Fruit fly (Drosophila melanogaster): ENCODE data around the gene CG6310.

The CG6310 gene

DNA sequence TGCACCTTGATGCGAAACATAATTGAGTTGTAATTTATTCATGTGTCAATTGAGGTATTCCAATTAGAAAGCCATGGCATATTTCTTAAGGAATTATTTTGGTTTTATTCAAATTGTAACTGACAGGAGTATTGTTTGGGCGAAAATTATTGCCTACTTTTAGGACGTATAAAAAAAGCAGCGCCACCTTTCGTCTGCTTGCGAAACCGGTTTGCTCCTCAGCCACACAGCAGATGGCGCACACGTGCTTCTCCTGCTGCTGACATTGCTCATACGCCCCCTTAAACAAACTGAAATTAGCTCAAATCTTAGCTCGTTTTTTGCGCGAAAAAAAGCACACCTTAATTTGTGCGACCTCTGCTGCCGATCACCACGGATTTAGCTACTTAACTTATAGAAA lies 21.8 kb downstream of the CG6310 start (continued):
- TF ChIP-seq eyg (GFP tag; optimal IDR thresholded peaks at IDR 0.05) (peak; percentile 37), Lim3 (GFP tag; IDR thresholded peaks at IDR 0.05) (no peak), CG31388 (GFP tag; optimal IDR thresholded peaks at IDR 0.05) (peak; percentile 35), ttk (GFP tag; IDR thresholded peaks at IDR 0.05) (peak; percentile 42; the same call in 1 of the 2 replicates), HmgD (GFP tag; optimal IDR thresholded peaks at IDR 0.05) (peak; percentile 83)

DNA sequence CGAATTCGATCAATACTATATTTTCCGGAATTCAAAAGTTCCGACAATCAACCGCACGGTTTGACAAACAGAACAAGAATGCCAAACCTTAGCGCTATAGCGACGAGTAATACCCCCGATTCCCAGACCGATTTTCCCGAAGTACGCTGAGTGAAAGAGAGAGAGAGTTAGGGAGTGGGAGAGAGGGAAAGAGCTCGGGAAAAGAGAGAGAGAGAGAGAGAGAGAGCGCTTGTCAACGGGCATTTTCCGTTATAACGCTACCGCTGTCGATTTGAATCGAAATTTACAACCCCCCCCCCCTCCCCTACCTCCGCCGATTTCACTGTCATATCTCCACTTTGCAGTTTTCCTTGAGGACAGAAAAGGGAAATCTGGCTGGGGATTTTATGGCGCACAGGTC lies 23.1 kb downstream of the CG6310 start:
- TF ChIP-seq CG11456 (GFP tag; IDR thresholded peaks at IDR 0.05) (no peak), dpn (GFP tag; optimal IDR thresholded peaks at IDR 0.05) (no peak), CG13894 (tag; optimal IDR thresholded peaks at IDR 0.05) (peak; percentile 81), Jarid2 (GFP tag; optimal IDR thresholded peaks at IDR 0.05) (peak; percentile 16), CG1529 (GFP tag; optimal IDR thresholded peaks at IDR 0.05) (peak; percentile 97), crol (GFP tag; IDR thresholded peaks at IDR 0.05) (peak; percentile 91), Deaf1 (tag; optimal IDR thresholded peaks at IDR 0.05) (peak; percentile 89), ci (GFP tag; IDR thresholded peaks at IDR 0.05) (0 out of 3 replicates have a peak, but pooled peaks have one; percentile 35), Rfx (GFP tag; IDR thresholded peaks at IDR 0.05) (0 out of 2 replicates have a peak, but pooled peaks have one; percentile 10), chm (GFP tag; IDR thresholded peaks at IDR 0.05) (peak; percentile 40; the same call in 1 of the 2 replicates), z (GFP tag; IDR thresholded peaks at IDR 0.05) (peak; percentile 87), eve (GFP tag; optimal IDR thresholded peaks at IDR 0.05) (no peak), CG2199 (GFP tag; IDR thresholded peaks at IDR 0.05) (0 out of 3 replicates have a peak, but pooled peaks have one; percentile 16), cad (GFP tag; optimal IDR thresholded peaks at IDR 0.05) (peak; percentile 29), CG7928 (GFP tag; optimal IDR thresholded peaks at IDR 0.05) (no peak), pan (optimal IDR thresholded peaks at IDR 0.05) (no peak), pan (GFP tag; optimal IDR thresholded peaks at IDR 0.05 in 1 of 2, IDR thresholded peaks at IDR 0.05 in 1 of 2) (peak in 1 of 2 experiments; percentile 18), CG6791 (GFP tag; IDR thresholded peaks at IDR 0.05; ENCODE audit: partially characterized antibody) (peak; percentile 65; the same call in 1 of the 3 replicates), CG2875 (GFP tag; optimal IDR thresholded peaks at IDR 0.05) (peak; percentile 22), onecut (GFP tag; IDR thresholded peaks at IDR 0.05) (peak; percentile 22; the same call in 1 of the 2 replicates), CG8290 (GFP tag; optimal IDR thresholded peaks at IDR 0.05) (peak; percentile 63), CG8290 (tag; optimal IDR thresholded peaks at IDR 0.05) (peak in 1 of 2 experiments; percentile 63), esg (GFP tag; conservative IDR thresholded peaks at IDR 0.05) (no peak), CG15011 (GFP tag; optimal IDR thresholded peaks at IDR 0.05) (no peak), CG1832 (GFP tag; optimal IDR thresholded peaks at IDR 0.05) (peak; percentile 67), CG17568 (GFP tag; optimal IDR thresholded peaks at IDR 0.05) (no peak), CG2116 (GFP tag; optimal IDR thresholded peaks at IDR 0.05) (no peak), kni (GFP tag; optimal IDR thresholded peaks at IDR 0.05) (peak; percentile 24), nerfin-1 (tag; optimal IDR thresholded peaks at IDR 0.05) (peak; percentile 26), crp (GFP tag; optimal IDR thresholded peaks at IDR 0.05) (no peak), yki (optimal IDR thresholded peaks at IDR 0.05) (peak; percentile 68), Opbp (GFP tag; IDR thresholded peaks at IDR 0.05; ENCODE audit: partially characterized antibody) (0 out of 3 replicates have a peak, but pooled peaks have one; percentile 18), wdn (GFP tag; IDR thresholded peaks at IDR 0.05) (no peak), CG17385 (GFP tag; optimal IDR thresholded peaks at IDR 0.05) (peak; percentile 0), Trl (optimal IDR thresholded peaks at IDR 0.05) (peak; percentile 72 to 94), Trl (GFP tag; optimal IDR thresholded peaks at IDR 0.05) (no peak), pros (GFP tag; optimal IDR thresholded peaks at IDR 0.05) (peak; percentile 52), ttk (GFP tag; IDR thresholded peaks at IDR 0.05) (no peak)
